Worm (Caenorhabditis elegans) whole organism, L2 larva: ENCODE results near the gene T01B4.3.

Source experiments
- C34F6.9 ChIP-seq: fragments of 150-350 bp; optimal IDR thresholded peaks from 2 replicates; lab custom pipeline; 2014; ENCODE audit warnings: missing biosample characterization, missing genetic modification characterization
- R02D3.7 ChIP-seq: fragments of 150-350 bp; optimal IDR thresholded peaks from 2 replicates; lab custom pipeline; 2014; ENCODE audit warnings: missing biosample characterization, missing genetic modification characterization
- Y55F3AM.14 ChIP-seq: fragments of 200-800 bp; sonication (Bioruptor generic); optimal IDR thresholded peaks from 2 replicates; lab custom pipeline; 2018; ENCODE audit warnings: mild to moderate bottlenecking, missing genetic modification characterization, missing compliant biosample characterization
- ZK546.5 ChIP-seq: sonication (generic microtip); optimal IDR thresholded peaks from 2 replicates; lab custom pipeline; 2017; ENCODE audit warnings: missing biosample characterization, missing genetic modification characterization
- alr-1 ChIP-seq: fragments of 150-350 bp; optimal IDR thresholded peaks from 2 replicates; lab custom pipeline; 2014; ENCODE audit warnings: missing biosample characterization, missing genetic modification characterization
- ama-1 ChIP-seq: fragments of 150-350 bp; optimal IDR thresholded peaks from 2 replicates; lab custom pipeline; 2018; ENCODE audit warnings: inconsistent platforms
- blmp-1 ChIP-seq: sonication (generic microtip); optimal IDR thresholded peaks from 2 replicates; lab custom pipeline; 2017; ENCODE audit warnings: missing genetic modification characterization, mild to moderate bottlenecking, missing compliant biosample characterization, antibody characterized with exemption, moderate library complexity; ENCODE audit not compliant: insufficient read depth
- ceh-16 ChIP-seq: fragments of 150-350 bp; optimal IDR thresholded peaks from 2 replicates; lab custom pipeline; 2014; ENCODE audit warnings: missing biosample characterization, missing genetic modification characterization
- ceh-82 ChIP-seq: fragments of 150-350 bp; optimal IDR thresholded peaks from 2 replicates; lab custom pipeline; 2014; ENCODE audit warnings: missing biosample characterization, missing genetic modification characterization
- crh-2 ChIP-seq: sonication (generic microtip); optimal IDR thresholded peaks from 2 replicates; lab custom pipeline; 2017; ENCODE audit warnings: missing biosample characterization, missing genetic modification characterization
- egl-27 ChIP-seq: sonication (generic microtip); optimal IDR thresholded peaks from 3 replicates; lab custom pipeline; 2017; ENCODE audit warnings: missing biosample characterization, missing genetic modification reagents, missing genetic modification characterization
- elt-1 ChIP-seq: fragments of 150-350 bp; optimal IDR thresholded peaks from 2 replicates; lab custom pipeline; 2014; ENCODE audit warnings: missing biosample characterization, missing genetic modification characterization
- elt-3 ChIP-seq: sonication (generic microtip); optimal IDR thresholded peaks from 2 replicates; lab custom pipeline; 2017; ENCODE audit warnings: missing biosample characterization, missing genetic modification characterization
- fos-1 ChIP-seq: fragments of 150-350 bp; optimal IDR thresholded peaks from 2 replicates; lab custom pipeline; 2014; ENCODE audit warnings: missing biosample characterization, missing genetic modification characterization
- gmeb-1 ChIP-seq: fragments of 150-350 bp; optimal IDR thresholded peaks from 2 replicates; lab custom pipeline; 2014; ENCODE audit warnings: missing biosample characterization, missing genetic modification characterization
- lin-11 ChIP-seq: fragments of 150-350 bp; sonication (generic microtip); optimal IDR thresholded peaks from 2 replicates; lab custom pipeline; 2014; ENCODE audit warnings: missing biosample characterization, missing genetic modification characterization, inconsistent platforms, mixed read lengths
- lin-13 ChIP-seq: fragments of 150-350 bp; optimal IDR thresholded peaks from 2 replicates; lab custom pipeline; 2014; ENCODE audit warnings: missing biosample characterization, missing genetic modification reagents, missing genetic modification characterization
- lin-39 ChIP-seq: fragments of 150-350 bp; optimal IDR thresholded peaks from 2 replicates; lab custom pipeline; 2014; ENCODE audit warnings: missing biosample characterization, missing genetic modification reagents, missing genetic modification characterization
- lsy-2 ChIP-seq, 2 experiments: fragments of 150-350 bp in 1 of 2; sonication (generic microtip) in 1 of 2; optimal IDR thresholded peaks; 2 replicates each; lab custom pipeline; 2014 to 2017; ENCODE audit warnings: missing biosample characterization in 2 of 2, missing genetic modification characterization in 2 of 2
- mab-5 ChIP-seq: fragments of 150-350 bp; optimal IDR thresholded peaks from 2 replicates; lab custom pipeline; 2014; ENCODE audit warnings: missing biosample characterization, missing genetic modification characterization
- nhr-129 ChIP-seq: fragments of 150-350 bp; optimal IDR thresholded peaks from 2 replicates; lab custom pipeline; 2014; ENCODE audit warnings: missing biosample characterization, missing genetic modification characterization
- nhr-21 ChIP-seq: fragments of 150-350 bp; optimal IDR thresholded peaks from 2 replicates; lab custom pipeline; 2014; ENCODE audit warnings: missing biosample characterization, missing genetic modification characterization
- nhr-25 ChIP-seq: fragments of 150-350 bp; sonication (generic microtip); optimal IDR thresholded peaks from 3 replicates; lab custom pipeline; 2014; ENCODE audit warnings: missing biosample characterization, missing genetic modification characterization
- nhr-6 ChIP-seq: fragments of 150-350 bp; optimal IDR thresholded peaks from 2 replicates; lab custom pipeline; 2014; ENCODE audit warnings: missing biosample characterization, missing genetic modification characterization
- nhr-77 ChIP-seq: fragments of 150-350 bp; optimal IDR thresholded peaks from 2 replicates; lab custom pipeline; 2014; ENCODE audit warnings: missing biosample characterization, missing genetic modification characterization
- peb-1 ChIP-seq: fragments of 150-350 bp; optimal IDR thresholded peaks from 2 replicates; lab custom pipeline; 2014; ENCODE audit warnings: missing biosample characterization, missing genetic modification characterization
- skn-1 ChIP-seq: sonication (generic microtip); optimal IDR thresholded peaks from 2 replicates; lab custom pipeline; 2017; ENCODE audit warnings: missing biosample characterization, missing genetic modification characterization
- sma-3 ChIP-seq: sonication (generic microtip); optimal IDR thresholded peaks from 2 replicates; lab custom pipeline; 2016; ENCODE audit warnings: missing genetic modification reagents, missing genetic modification characterization, missing compliant biosample characterization
- sma-9 ChIP-seq, 2 experiments: fragments of 150-350 bp in 1 of 2; sonication (generic microtip) in 1 of 2; optimal IDR thresholded peaks; 2 replicates each; lab custom pipeline; 2014 to 2016; ENCODE audit warnings: missing genetic modification characterization in 2 of 2, mild to moderate bottlenecking in 1 of 2, missing biosample characterization in 1 of 2, missing compliant biosample characterization in 1 of 2, missing genetic modification reagents in 1 of 2, moderate library complexity in 1 of 2
- snpc-4 ChIP-seq: fragments of 150-350 bp; optimal IDR thresholded peaks from 2 replicates; lab custom pipeline; 2014; ENCODE audit warnings: missing biosample characterization, missing genetic modification characterization
- unc-39 ChIP-seq: fragments of 150-350 bp; optimal IDR thresholded peaks from 2 replicates; lab custom pipeline; 2014; ENCODE audit warnings: missing biosample characterization, missing genetic modification characterization
- unc-55 ChIP-seq: fragments of 150-350 bp; sonication (generic microtip); optimal IDR thresholded peaks from 3 replicates; lab custom pipeline; 2014; ENCODE audit warnings: missing biosample characterization, missing genetic modification reagents, missing genetic modification characterization
- unc-62 ChIP-seq: fragments of 150-350 bp; optimal IDR thresholded peaks from 2 replicates; lab custom pipeline; 2014; ENCODE audit warnings: missing biosample characterization, missing genetic modification reagents, missing genetic modification characterization
- ztf-11 ChIP-seq: sonication (generic microtip); optimal IDR thresholded peaks from 2 replicates; lab custom pipeline; 2017; ENCODE audit warnings: missing biosample characterization, missing genetic modification characterization

The T01B4.3 gene

ce11 chrX:16318248-16318647 lies 719 bp upstream of the T01B4.3 start:
- TF ChIP-seq Y55F3AM.14 (GFP tag; lab: Kevin White, UChicago) (no peak), snpc-4 (tag; lab: Kevin White, UChicago) (no peak), mab-5 (tag; lab: Kevin White, UChicago) (no peak), crh-2 (tag; lab: Kevin White, UChicago) (no peak), C34F6.9 (tag; lab: Kevin White, UChicago) (no peak), elt-1 (no peak), lin-13 (GFP tag; lab: Kevin White, UChicago) (no peak), gmeb-1 (tag; lab: Kevin White, UChicago) (no peak), blmp-1 (tag; lab: Kevin White, UChicago) (no peak), elt-3 (tag; lab: Kevin White, UChicago) (no peak), peb-1 (tag; lab: Kevin White, UChicago) (no peak), ztf-11 (no peak), unc-39 (tag; lab: Kevin White, UChicago) (no peak), ama-1 (no peak), skn-1 (tag; lab: Kevin White, UChicago) (no peak)

- no peak for TF ChIP-seq lsy-2 (tag; optimal IDR thresholded peaks at IDR 0.05; lab: Kevin White, UChicago)
- TF ChIP-seq blmp-1 (tag; lab: Kevin White, UChicago): no peak
Measured at ce11 chrX:16309705-16310104, 7.8 kb downstream of the T01B4.3 start.

- TF ChIP-seq snpc-4 (tag; lab: Kevin White, UChicago): no peak
- no peak for TF ChIP-seq R02D3.7 (tag; lab: Kevin White, UChicago)
- no peak for TF ChIP-seq nhr-21
- TF ChIP-seq unc-62: no peak
- TF ChIP-seq elt-1: no peak
- TF ChIP-seq lin-13 (GFP tag; lab: Kevin White, UChicago): no peak
- TF ChIP-seq ceh-82: no peak
- TF ChIP-seq ZK546.5 (tag; lab: Kevin White, UChicago): no peak
- TF ChIP-seq nhr-129 (tag; lab: Kevin White, UChicago): no peak
Measured at ce11 chrX:16306164-16306563, 11.4 kb downstream of the T01B4.3 start, which contains the start of gene twk-22. twk-22 (plus strand) TSS chrX:16306464.

- TF ChIP-seq lin-13 (GFP tag; lab: Kevin White, UChicago): peak; percentile 2
- no peak for TF ChIP-seq nhr-77 (tag; lab: Kevin White, UChicago)
- peak; percentile 64 for TF ChIP-seq sma-9 (GFP tag; optimal IDR thresholded peaks at IDR 0.05; lab: Kevin White, UChicago)
- TF ChIP-seq sma-9 (tag; optimal IDR thresholded peaks at IDR 0.05; lab: Kevin White, UChicago): no peak
- TF ChIP-seq nhr-25 (tag; lab: Kevin White, UChicago): no peak
- peak; percentile 50 for TF ChIP-seq sma-3
- peak; percentile 50 for TF ChIP-seq crh-2 (tag; lab: Kevin White, UChicago)
- peak; percentile 2 for TF ChIP-seq nhr-21
- TF ChIP-seq gmeb-1 (tag; lab: Kevin White, UChicago): no peak
- peak; percentile 5 for TF ChIP-seq fos-1 (tag; lab: Kevin White, UChicago)
- no peak for TF ChIP-seq lin-11 (tag; lab: Kevin White, UChicago)
Measured at ce11 chrX:16300422-16300821, 17.1 kb downstream of the T01B4.3 start.

ce11 chrX:16299859-16300258 lies 17.7 kb downstream of the T01B4.3 start, which contains the start of gene twk-21:
twk-21 (plus strand) TSS chrX:16299892.
- TF ChIP-seq egl-27 (no peak), sma-9 (GFP tag; optimal IDR thresholded peaks at IDR 0.05; lab: Kevin White, UChicago) (no peak), sma-9 (tag; optimal IDR thresholded peaks at IDR 0.05; lab: Kevin White, UChicago) (no peak), unc-55 (GFP tag; lab: Kevin White, UChicago) (no peak), sma-3 (no peak), lin-13 (GFP tag; lab: Kevin White, UChicago) (no peak), lin-39 (tag; lab: Kevin White, UChicago) (no peak), unc-39 (tag; lab: Kevin White, UChicago) (no peak), unc-62 (no peak), alr-1 (tag; lab: Kevin White, UChicago) (no peak), ZK546.5 (tag; lab: Kevin White, UChicago) (no peak), ceh-16 (tag; lab: Kevin White, UChicago) (no peak), ama-1 (no peak), elt-3 (tag; lab: Kevin White, UChicago) (no peak), ceh-82 (no peak), nhr-6 (tag; lab: Kevin White, UChicago) (no peak)
- TF ChIP-seq, all 48 proteins: peak for 0
